Worm (Caenorhabditis elegans) whole organism, young adult: Measurements from ENCODE around the gene rpn-6.2.

Source experiments
- B0035.1 ChIP-seq: sonication (generic microtip); optimal IDR thresholded peaks from 2 replicates; lab custom pipeline; 2016; ENCODE audit warnings: missing genetic modification characterization, mild to moderate bottlenecking, missing compliant biosample characterization, missing genotype, missing genetic modification reagents
- C17E4.6 ChIP-seq: fragments of 200-800 bp; sonication (Bioruptor generic); IDR thresholded peaks from 2 replicates; pipeline ENCODE4 v1.3.6; 2022; ENCODE audit warnings: missing genetic modification reagents, missing genetic modification characterization, missing compliant biosample characterization
- F37B4.10 ChIP-seq: fragments of 200-800 bp; sonication (Bioruptor generic); IDR thresholded peaks from 2 replicates; pipeline ENCODE4 v1.3.6; 2022; ENCODE audit warnings: missing genetic modification characterization, missing compliant biosample characterization
- T26A5.8 ChIP-seq: sonication (generic microtip); optimal IDR thresholded peaks from 2 replicates; lab custom pipeline; 2016; ENCODE audit warnings: missing genetic modification characterization, missing compliant biosample characterization
- Y53F4B.3 ChIP-seq: fragments of 200-800 bp; sonication (Bioruptor generic); IDR thresholded peaks from 2 replicates; pipeline ENCODE4 v1.3.6; 2022; ENCODE audit warnings: missing genetic modification reagents, missing genetic modification characterization, missing compliant biosample characterization
- Y67H2A.10 ChIP-seq: fragments of 200-800 bp; sonication (Bioruptor generic); conservative IDR thresholded peaks from 2 replicates; pipeline ENCODE4 v1.3.6; 2022; ENCODE audit warnings: missing genetic modification reagents, missing genetic modification characterization, missing compliant biosample characterization
- Y79H2A.3 ChIP-seq: fragments of 200-800 bp; sonication (Bioruptor generic); conservative IDR thresholded peaks from 2 replicates; pipeline ENCODE4 v1.3.6; 2022; ENCODE audit warnings: missing genetic modification reagents, missing genetic modification characterization, missing compliant biosample characterization
- Y95B8A.8 ChIP-seq: fragments of 200-800 bp; sonication (Bioruptor generic); IDR thresholded peaks from 2 replicates; pipeline ENCODE4 v1.3.6; 2022; ENCODE audit warnings: missing genetic modification reagents, missing genetic modification characterization, missing compliant biosample characterization
- akir-1 ChIP-seq: fragments of 200-800 bp; sonication (Bioruptor generic); optimal IDR thresholded peaks from 2 replicates; lab custom pipeline; 2018; ENCODE audit warnings: mild to moderate bottlenecking, missing genetic modification characterization, moderate library complexity, missing compliant biosample characterization
- atf-7 ChIP-seq: sonication (generic microtip); optimal IDR thresholded peaks from 2 replicates; lab custom pipeline; 2017; ENCODE audit warnings: mild to moderate bottlenecking, missing genetic modification characterization, missing compliant biosample characterization
- athp-1 ChIP-seq: sonication (generic microtip); optimal IDR thresholded peaks from 2 replicates; lab custom pipeline; 2017; ENCODE audit warnings: mild to moderate bottlenecking, missing genetic modification characterization, missing compliant biosample characterization
- attf-3 ChIP-seq: fragments of 200-800 bp; sonication (Bioruptor generic); conservative IDR thresholded peaks from 2 replicates; pipeline ENCODE4 v1.3.6; 2022; ENCODE audit warnings: missing genetic modification reagents, missing genetic modification characterization, missing compliant biosample characterization
- cebp-1 ChIP-seq, 2 experiments: fragments of 200-800 bp in 1 of 2; sonication (Bioruptor generic) in 1 of 2; sonication (generic microtip) in 1 of 2; IDR thresholded peaks in 1 of 2; optimal IDR thresholded peaks in 1 of 2; 2 replicates each; pipeline versions ENCODE4 v1.3.6 to Lab custom; 2017 to 2022; ENCODE audit warnings: missing compliant biosample characterization in 2 of 2, missing genetic modification characterization in 2 of 2, mild to moderate bottlenecking in 1 of 2, missing genetic modification reagents in 1 of 2, moderate library complexity in 1 of 2
- ceh-40 ChIP-seq: fragments of 200-800 bp; sonication (Bioruptor generic); IDR thresholded peaks from 2 replicates; pipeline ENCODE4 v1.3.6; 2022; ENCODE audit warnings: missing genetic modification characterization, missing compliant biosample characterization
- egrh-3 ChIP-seq: fragments of 200-800 bp; sonication (Bioruptor generic); IDR thresholded peaks from 2 replicates; pipeline ENCODE4 v1.3.6; 2022; ENCODE audit warnings: missing genetic modification reagents, missing genetic modification characterization, missing compliant biosample characterization
- fkh-3 ChIP-seq: sonication (generic microtip); optimal IDR thresholded peaks from 2 replicates; lab custom pipeline; 2016; ENCODE audit warnings: mild to moderate bottlenecking, missing genetic modification characterization, missing compliant biosample characterization
- him-1 ChIP-seq: sonication (generic microtip); optimal IDR thresholded peaks from 2 replicates; lab custom pipeline; 2016; ENCODE audit warnings: missing genotype, missing genetic modification reagents, missing genetic modification characterization, missing compliant biosample characterization
- hmg-1.2 ChIP-seq: fragments of 200-800 bp; sonication (Bioruptor generic); IDR thresholded peaks from 2 replicates; pipeline ENCODE4 v1.3.6; 2022; ENCODE audit warnings: missing genetic modification reagents, missing genetic modification characterization, missing compliant biosample characterization
- hrde-1 ChIP-seq: sonication (generic microtip); optimal IDR thresholded peaks from 2 replicates; lab custom pipeline; 2016; ENCODE audit warnings: missing genetic modification characterization, mild to moderate bottlenecking, missing compliant biosample characterization, moderate library complexity, missing genotype, missing genetic modification reagents, borderline replicate concordance
- hsf-1 ChIP-seq: fragments of 200-800 bp; sonication (Bioruptor generic); IDR thresholded peaks from 2 replicates; pipeline ENCODE4 v1.3.6; 2022; ENCODE audit warnings: missing genetic modification reagents, missing genetic modification characterization, missing compliant biosample characterization
- let-607 ChIP-seq, 2 experiments: fragments of 200-800 bp in 1 of 2; sonication (Bioruptor generic) in 1 of 2; sonication (generic microtip) in 1 of 2; optimal IDR thresholded peaks; 2 replicates each; lab custom pipeline; 2016 to 2018; ENCODE audit warnings: mild to moderate bottlenecking in 2 of 2, missing compliant biosample characterization in 2 of 2, missing genetic modification characterization in 2 of 2, moderate library complexity in 2 of 2, missing genotype in 1 of 2
- lin-54 ChIP-seq: fragments of 200-800 bp; sonication (Bioruptor generic); optimal IDR thresholded peaks from 2 replicates; lab custom pipeline; 2018; ENCODE audit warnings: mild to moderate bottlenecking, missing genetic modification characterization, missing compliant biosample characterization
- madf-8 ChIP-seq: fragments of 200-800 bp; sonication (Bioruptor generic); conservative IDR thresholded peaks from 2 replicates; pipeline ENCODE4 v1.3.6; 2022; ENCODE audit warnings: missing genetic modification reagents, missing genetic modification characterization, missing compliant biosample characterization
- mcd-1 ChIP-seq: fragments of 200-800 bp; sonication (Bioruptor generic); IDR thresholded peaks from 2 replicates; pipeline ENCODE4 v1.3.6; 2022; ENCODE audit warnings: missing genetic modification reagents, missing genetic modification characterization, missing compliant biosample characterization
- nfyb-1 ChIP-seq: fragments of 200-800 bp; sonication (Bioruptor generic); IDR thresholded peaks from 2 replicates; pipeline ENCODE4 v1.3.6; 2022; ENCODE audit warnings: missing genetic modification reagents, missing genetic modification characterization, missing compliant biosample characterization
- rcor-1 ChIP-seq: fragments of 200-800 bp; sonication (Bioruptor generic); IDR thresholded peaks from 2 replicates; pipeline ENCODE4 v1.3.6; 2022; ENCODE audit warnings: missing genetic modification reagents, missing genetic modification characterization, missing compliant biosample characterization
- repo-1 ChIP-seq: sonication (generic microtip); optimal IDR thresholded peaks from 2 replicates; lab custom pipeline; 2017; ENCODE audit warnings: mild to moderate bottlenecking, missing genetic modification characterization, missing compliant biosample characterization
- rpc-1 ChIP-seq, 2 experiments: fragments of 150-350 bp in 1 of 2; sonication (generic microtip) in 1 of 2; optimal IDR thresholded peaks; 2 replicates each; lab custom pipeline; 2014 to 2018; ENCODE audit warnings: missing biosample characterization in 1 of 2, missing genetic modification characterization in 1 of 2, missing genetic modification reagents in 1 of 2, missing genotype in 1 of 2
- snpc-3.4 ChIP-seq: sonication (generic microtip); optimal IDR thresholded peaks from 2 replicates; lab custom pipeline; 2017; ENCODE audit warnings: missing genetic modification characterization, mild to moderate bottlenecking, missing compliant biosample characterization, antibody characterized with exemption, moderate library complexity, missing genotype, missing genetic modification reagents
- snpc-4 ChIP-seq, 5 experiments: fragments of 150-350 bp in 1 of 5; sonication (generic microtip) in 4 of 5; optimal IDR thresholded peaks; 2 replicates each; lab custom pipeline; 2014 to 2018; ENCODE audit warnings: missing genetic modification characterization in 5 of 5, missing biosample characterization in 3 of 5, antibody characterized with exemption in 2 of 5, mild to moderate bottlenecking in 2 of 5, missing compliant biosample characterization in 2 of 5, missing genotype in 2 of 5, moderate library complexity in 2 of 5, missing genetic modification reagents in 1 of 5
- somi-1 ChIP-seq: fragments of 200-800 bp; sonication (Bioruptor generic); optimal IDR thresholded peaks from 2 replicates; lab custom pipeline; 2018; ENCODE audit warnings: mild to moderate bottlenecking, missing genetic modification characterization, missing compliant biosample characterization
- tbp1 ChIP-seq: fragments of 200-800 bp; sonication (Bioruptor generic); optimal IDR thresholded peaks from 2 replicates; lab custom pipeline; 2018; ENCODE audit warnings: mild to moderate bottlenecking, missing genetic modification characterization, missing compliant biosample characterization
- tbx-9 ChIP-seq: sonication (generic microtip); optimal IDR thresholded peaks from 2 replicates; lab custom pipeline; 2016; ENCODE audit warnings: borderline replicate concordance, missing genetic modification characterization, inconsistent platforms, missing compliant biosample characterization
- unc-130 ChIP-seq: sonication (generic microtip); optimal IDR thresholded peaks from 2 replicates; lab custom pipeline; 2016; ENCODE audit warnings: missing genetic modification reagents, missing genetic modification characterization, missing compliant biosample characterization
- unc-62 ChIP-seq: fragments of 150-350 bp; optimal IDR thresholded peaks from 2 replicates; lab custom pipeline; 2014; ENCODE audit warnings: missing biosample characterization, missing genetic modification reagents, missing genetic modification characterization
- ztf-25 ChIP-seq: fragments of 200-800 bp; sonication (Bioruptor generic); IDR thresholded peaks from 2 replicates; pipeline ENCODE4 v1.3.6; 2022; ENCODE audit warnings: missing genetic modification reagents, missing genetic modification characterization, missing compliant biosample characterization
- ztf-28 ChIP-seq: fragments of 200-800 bp; sonication (Bioruptor generic); IDR thresholded peaks from 2 replicates; pipeline ENCODE4 v1.3.6; 2022; ENCODE audit warnings: missing genetic modification reagents, missing genetic modification characterization, missing compliant biosample characterization

Gene rpn-6.2

DNA sequence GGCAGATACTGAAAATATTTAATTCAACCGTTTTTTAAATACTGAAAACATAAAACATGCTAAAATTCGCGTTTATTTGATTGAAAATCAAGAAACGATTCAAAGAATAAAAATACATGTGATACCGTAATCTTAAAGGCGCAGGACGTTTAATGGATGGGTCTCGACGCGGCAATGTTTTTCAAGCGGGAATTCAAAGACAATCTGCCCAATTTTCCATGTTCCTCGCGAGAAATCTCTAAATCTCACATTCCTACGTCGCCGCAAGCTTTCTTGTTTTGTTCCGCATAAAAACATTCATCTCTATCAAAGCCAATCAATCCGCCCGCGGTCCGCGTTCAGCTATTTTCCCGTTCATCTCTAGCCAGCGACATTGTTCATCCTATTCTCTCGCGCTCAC, 308 bp downstream of the rpn-6.2 start (continued):
- TF ChIP-seq somi-1 (no peak), rcor-1 (GFP tag; lab: Robert Waterston, UW) (0 out of 2 replicates have a peak, but pooled peaks have one; percentile 31), egrh-3 (GFP tag; lab: Robert Waterston, UW) (no peak), Y53F4B.3 (GFP tag; lab: Robert Waterston, UW) (no peak), hsf-1 (GFP tag; lab: Robert Waterston, UW) (peak; percentile 52; the same call in 1 of the 2 replicates), lin-54 (GFP tag; lab: Kevin White, UChicago) (peak; percentile 70), him-1 (no peak), fkh-3 (tag; lab: Kevin White, UChicago) (no peak), rpc-1 (optimal IDR thresholded peaks at IDR 0.05; lab: Kevin White, UChicago) (no peak), rpc-1 (tag; optimal IDR thresholded peaks at IDR 0.05; lab: Kevin White, UChicago) (no peak), hrde-1 (tag; lab: Kevin White, UChicago) (no peak), ceh-40 (GFP tag; lab: Robert Waterston, UW) (no peak), ztf-25 (GFP tag; lab: Robert Waterston, UW) (no peak), repo-1 (no peak), tbx-9 (tag; lab: Kevin White, UChicago) (no peak), nfyb-1 (GFP tag; lab: Robert Waterston, UW) (no peak), Y67H2A.10 (no peak), attf-3 (no peak), unc-130 (no peak), C17E4.6 (GFP tag; lab: Robert Waterston, UW) (peak; percentile 24; the same call in 1 of the 2 replicates), B0035.1 (no peak), Y79H2A.3 (no peak), hmg-1.2 (GFP tag; lab: Robert Waterston, UW) (no peak), cebp-1 (GFP tag; IDR thresholded peaks at IDR 0.05; lab: Robert Waterston, UW) (no peak), cebp-1 (tag; optimal IDR thresholded peaks at IDR 0.05; lab: Kevin White, UChicago) (no peak), ztf-28 (GFP tag; lab: Robert Waterston, UW) (no peak), F37B4.10 (GFP tag; lab: Robert Waterston, UW) (no peak), madf-8 (GFP tag; lab: Robert Waterston, UW) (peak; percentile 68)

DNA sequence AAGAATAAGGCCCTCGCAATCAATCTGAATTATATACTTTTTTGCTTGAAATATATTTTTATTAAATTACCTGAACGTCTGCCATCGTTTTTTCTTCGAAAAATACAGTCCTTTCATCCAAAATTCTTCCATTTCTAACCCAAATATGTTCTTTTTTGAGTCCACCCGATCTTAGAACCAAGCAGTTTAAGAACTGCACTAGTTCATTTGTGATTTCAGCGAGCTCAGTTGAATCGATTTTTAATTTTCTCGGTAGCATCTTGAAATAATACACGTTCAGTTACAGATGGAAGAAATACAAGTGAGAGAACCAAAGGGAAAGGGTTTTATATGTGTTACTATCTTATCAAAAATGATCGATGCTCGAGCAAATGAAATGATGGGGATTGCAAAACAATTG, 2.3 kb downstream of the rpn-6.2 start, which contains the start of gene F59B2.3:
Gene F59B2.3 (minus strand): TSS at position 259 of the 400 bp plus-strand sequence.
- peak; percentile 3 for TF ChIP-seq hrde-1 (tag; lab: Kevin White, UChicago)
- peak; percentile 9 for TF ChIP-seq atf-7 (tag; lab: Kevin White, UChicago)
- TF ChIP-seq snpc-3.4 (tag; lab: Kevin White, UChicago): peak; percentile 26
- no peak for TF ChIP-seq mcd-1 (GFP tag; lab: Robert Waterston, UW)
- TF ChIP-seq nfyb-1 (GFP tag; lab: Robert Waterston, UW): no peak
- TF ChIP-seq T26A5.8 (tag; lab: Kevin White, UChicago): no peak
- TF ChIP-seq let-607 (tag; optimal IDR thresholded peaks at IDR 0.05; lab: Kevin White, UChicago): no peak
- TF ChIP-seq Y95B8A.8 (GFP tag; lab: Robert Waterston, UW): no peak
- TF ChIP-seq tbp1 (GFP tag; lab: Kevin White, UChicago): peak; percentile 3
- TF ChIP-seq athp-1 (tag; lab: Kevin White, UChicago): peak; percentile 11

DNA sequence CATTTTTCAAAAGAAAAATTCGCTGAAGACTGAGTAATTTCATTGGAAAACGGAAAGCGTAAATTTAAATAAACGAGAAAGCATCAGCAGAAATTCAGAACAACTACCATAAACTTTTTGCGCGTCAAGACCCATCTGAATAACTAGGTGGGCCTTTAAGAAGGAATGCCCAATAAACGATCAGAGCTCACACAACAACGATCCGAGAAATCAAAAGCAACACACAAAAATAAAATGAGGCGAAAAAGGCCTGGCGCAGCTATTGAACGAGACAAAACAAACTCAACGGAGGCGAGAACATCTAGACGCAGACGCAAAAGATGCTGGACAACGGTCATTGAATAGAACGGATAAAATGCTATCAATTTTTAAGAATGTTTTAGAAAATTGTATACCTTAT, 2.9 kb downstream of the rpn-6.2 start:
- TF ChIP-seq rcor-1 (GFP tag; lab: Robert Waterston, UW): no peak
- TF ChIP-seq unc-62 (GFP tag; lab: Kevin White, UChicago): no peak
- no peak for TF ChIP-seq snpc-4 (GFP tag; optimal IDR thresholded peaks at IDR 0.05; lab: Kevin White, UChicago)
- no peak for TF ChIP-seq snpc-4 (tag; optimal IDR thresholded peaks at IDR 0.05; lab: Kevin White, UChicago)
- TF ChIP-seq akir-1: no peak
- peak; percentile 19; the same call in 1 of the 2 replicates for TF ChIP-seq hmg-1.2 (GFP tag; lab: Robert Waterston, UW)
- no peak for TF ChIP-seq snpc-3.4 (tag; lab: Kevin White, UChicago)
